Worm (Caenorhabditis elegans) whole organism, L3 larva: Measurements from ENCODE around the gene mix-1.
A peak's percentile ranks its signal among the peaks of the same experiment; 100 is the strongest.

Experiments
- R02D3.7 ChIP-seq: fragments of 150-350 bp; optimal IDR thresholded peaks from 2 replicates; lab custom pipeline; 2014; ENCODE audit warnings: missing biosample characterization, missing genetic modification characterization
- ZK546.5 ChIP-seq: sonication (generic microtip); optimal IDR thresholded peaks from 2 replicates; lab custom pipeline; 2017; ENCODE audit warnings: missing biosample characterization, missing genetic modification characterization
- aly-2 ChIP-seq: fragments of 150-350 bp; optimal IDR thresholded peaks from 2 replicates; lab custom pipeline; 2014; ENCODE audit warnings: missing biosample characterization, missing genetic modification characterization
- ama-1 ChIP-seq: fragments of 150-350 bp; optimal IDR thresholded peaks from 2 replicates; lab custom pipeline; 2018
- ceh-16 ChIP-seq: sonication (generic microtip); optimal IDR thresholded peaks from 2 replicates; lab custom pipeline; 2017; ENCODE audit warnings: missing biosample characterization, missing genetic modification characterization
- ceh-28 ChIP-seq: fragments of 150-350 bp; optimal IDR thresholded peaks from 2 replicates; lab custom pipeline; 2014; ENCODE audit warnings: missing biosample characterization, missing genetic modification reagents, missing genetic modification characterization
- ceh-82 ChIP-seq: fragments of 150-350 bp; optimal IDR thresholded peaks from 2 replicates; lab custom pipeline; 2014; ENCODE audit warnings: missing biosample characterization, missing genetic modification characterization
- ceh-9 ChIP-seq: sonication (generic microtip); optimal IDR thresholded peaks from 2 replicates; lab custom pipeline; 2018; ENCODE audit warnings: missing biosample characterization, missing genetic modification characterization
- daf-12 ChIP-seq: fragments of 150-350 bp; optimal IDR thresholded peaks from 2 replicates; lab custom pipeline; 2014; ENCODE audit warnings: missing biosample characterization, missing genetic modification reagents, missing genetic modification characterization
- egl-27 ChIP-seq: sonication (generic microtip); optimal IDR thresholded peaks from 4 replicates; lab custom pipeline; 2017; ENCODE audit warnings: missing biosample characterization, missing genetic modification reagents, missing genetic modification characterization
- egl-5 ChIP-seq: fragments of 150-350 bp; optimal IDR thresholded peaks from 2 replicates; lab custom pipeline; 2017; ENCODE audit warnings: missing biosample characterization, missing genetic modification reagents, missing genetic modification characterization, inconsistent platforms
- elt-1 ChIP-seq: fragments of 150-350 bp; optimal IDR thresholded peaks from 2 replicates; lab custom pipeline; 2014; ENCODE audit warnings: missing biosample characterization, missing genetic modification characterization
- elt-2 ChIP-seq: sonication (generic microtip); optimal IDR thresholded peaks from 2 replicates; lab custom pipeline; 2016; ENCODE audit warnings: missing genetic modification reagents, mild to moderate bottlenecking, missing genetic modification characterization, missing compliant biosample characterization
- elt-3 ChIP-seq, 3 experiments: fragments of 150-350 bp in 1 of 3; sonication (generic microtip) in 2 of 3; optimal IDR thresholded peaks; 2 replicates in 2 of 3; 4 replicates in 1 of 3; lab custom pipeline; 2014 to 2017; ENCODE audit warnings: missing biosample characterization in 3 of 3, missing genetic modification characterization in 3 of 3
- eor-1 ChIP-seq, 2 experiments: fragments of 150-350 bp; optimal IDR thresholded peaks; 2 replicates each; lab custom pipeline; 2014 to 2018; ENCODE audit warnings: missing biosample characterization in 2 of 2, missing genetic modification characterization in 2 of 2
- fkh-10 ChIP-seq: sonication (generic microtip); optimal IDR thresholded peaks from 2 replicates; lab custom pipeline; 2017; ENCODE audit warnings: missing biosample characterization, missing genetic modification reagents, missing genetic modification characterization
- fkh-2 ChIP-seq: fragments of 150-350 bp; optimal IDR thresholded peaks from 2 replicates; lab custom pipeline; 2014; ENCODE audit warnings: missing biosample characterization, missing genetic modification reagents, missing genetic modification characterization
- hmg-11 ChIP-seq: sonication (generic microtip); optimal IDR thresholded peaks from 2 replicates; lab custom pipeline; 2016; ENCODE audit warnings: missing genetic modification characterization, missing compliant biosample characterization
- jun-1 ChIP-seq: fragments of 150-350 bp; optimal IDR thresholded peaks from 2 replicates; lab custom pipeline; 2014; ENCODE audit warnings: missing biosample characterization, missing genetic modification reagents, missing genetic modification characterization
- lin-15B ChIP-seq: fragments of 150-350 bp; optimal IDR thresholded peaks from 2 replicates; lab custom pipeline; 2014; ENCODE audit warnings: missing biosample characterization, missing genetic modification characterization
- lsy-12 ChIP-seq: sonication (generic microtip); optimal IDR thresholded peaks from 2 replicates; lab custom pipeline; 2016; ENCODE audit warnings: mild to moderate bottlenecking, missing genetic modification characterization, missing compliant biosample characterization
- mdl-1 ChIP-seq: fragments of 150-350 bp; optimal IDR thresholded peaks from 2 replicates; lab custom pipeline; 2014; ENCODE audit warnings: missing biosample characterization, missing genetic modification characterization
- mml-1 ChIP-seq: fragments of 150-350 bp; sonication (generic microtip); optimal IDR thresholded peaks from 3 replicates; lab custom pipeline; 2014; ENCODE audit warnings: missing biosample characterization, missing genetic modification characterization
- nfya-1 ChIP-seq: sonication (generic microtip); optimal IDR thresholded peaks from 2 replicates; lab custom pipeline; 2017; ENCODE audit warnings: missing genetic modification characterization, mild to moderate bottlenecking, missing compliant biosample characterization, antibody characterized with exemption, moderate library complexity; ENCODE audit not compliant: insufficient read depth
- nhr-11 ChIP-seq: fragments of 150-350 bp; optimal IDR thresholded peaks from 2 replicates; lab custom pipeline; 2014; ENCODE audit warnings: missing biosample characterization, missing genetic modification characterization
- nhr-237 ChIP-seq: fragments of 150-350 bp; optimal IDR thresholded peaks from 2 replicates; lab custom pipeline; 2014; ENCODE audit warnings: missing biosample characterization, missing genetic modification characterization
- nhr-25 ChIP-seq: sonication (generic microtip); optimal IDR thresholded peaks from 2 replicates; lab custom pipeline; 2017; ENCODE audit warnings: missing biosample characterization, missing genetic modification characterization
- nhr-28 ChIP-seq: fragments of 150-350 bp; optimal IDR thresholded peaks from 2 replicates; lab custom pipeline; 2014; ENCODE audit warnings: missing biosample characterization, missing genetic modification characterization
- nhr-43 ChIP-seq: sonication (generic microtip); optimal IDR thresholded peaks from 2 replicates; lab custom pipeline; 2016; ENCODE audit warnings: mild to moderate bottlenecking, missing genetic modification characterization, missing compliant biosample characterization; ENCODE audit not compliant: poor library complexity, severe bottlenecking
- nhr-67 ChIP-seq: fragments of 150-350 bp; optimal IDR thresholded peaks from 2 replicates; lab custom pipeline; 2014; ENCODE audit warnings: missing biosample characterization, missing genetic modification characterization
- nhr-76 ChIP-seq: fragments of 150-350 bp; sonication (generic microtip); optimal IDR thresholded peaks from 5 replicates; lab custom pipeline; 2014; ENCODE audit warnings: missing biosample characterization, missing genetic modification characterization
- nhr-77 ChIP-seq: fragments of 150-350 bp; optimal IDR thresholded peaks from 2 replicates; lab custom pipeline; 2014; ENCODE audit warnings: missing biosample characterization, missing genetic modification characterization
- pha-4 ChIP-seq: fragments of 150-350 bp; optimal IDR thresholded peaks from 2 replicates; lab custom pipeline; 2014; ENCODE audit warnings: missing biosample characterization, missing genetic modification reagents, missing genetic modification characterization
- pqm-1 ChIP-seq: fragments of 150-350 bp; optimal IDR thresholded peaks from 2 replicates; lab custom pipeline; 2017; ENCODE audit warnings: missing biosample characterization, missing genetic modification characterization, inconsistent platforms
- sea-2 ChIP-seq: fragments of 150-350 bp; sonication (generic microtip); optimal IDR thresholded peaks from 4 replicates; lab custom pipeline; 2014; ENCODE audit warnings: missing biosample characterization, missing genetic modification reagents, missing genetic modification characterization
- skn-1 ChIP-seq: fragments of 150-350 bp; optimal IDR thresholded peaks from 2 replicates; lab custom pipeline; 2014; ENCODE audit warnings: missing biosample characterization, missing genetic modification characterization
- snpc-4 ChIP-seq: fragments of 150-350 bp; optimal IDR thresholded peaks from 2 replicates; lab custom pipeline; 2014; ENCODE audit warnings: missing biosample characterization, missing genetic modification characterization
- tbx-2 ChIP-seq: sonication (generic microtip); optimal IDR thresholded peaks from 2 replicates; lab custom pipeline; 2016; ENCODE audit warnings: mild to moderate bottlenecking, missing genetic modification characterization, missing compliant biosample characterization
- unc-39 ChIP-seq: sonication (generic microtip); optimal IDR thresholded peaks from 4 replicates; lab custom pipeline; 2017; ENCODE audit warnings: missing biosample characterization, missing genetic modification characterization
- unc-62 ChIP-seq: fragments of 150-350 bp; sonication (generic microtip); optimal IDR thresholded peaks from 4 replicates; lab custom pipeline; 2014; ENCODE audit warnings: missing biosample characterization, missing genetic modification reagents, missing genetic modification characterization
- zag-1 ChIP-seq: fragments of 150-350 bp; optimal IDR thresholded peaks from 2 replicates; lab custom pipeline; 2014; ENCODE audit warnings: missing biosample characterization, missing genetic modification characterization
- ztf-11 ChIP-seq: fragments of 150-350 bp; optimal IDR thresholded peaks from 2 replicates; lab custom pipeline; 2014; ENCODE audit warnings: missing biosample characterization, missing genetic modification characterization
- ztf-4 ChIP-seq: fragments of 150-350 bp; optimal IDR thresholded peaks from 2 replicates; lab custom pipeline; 2014; ENCODE audit warnings: missing biosample characterization, missing genetic modification characterization

The mix-1 gene

DNA sequence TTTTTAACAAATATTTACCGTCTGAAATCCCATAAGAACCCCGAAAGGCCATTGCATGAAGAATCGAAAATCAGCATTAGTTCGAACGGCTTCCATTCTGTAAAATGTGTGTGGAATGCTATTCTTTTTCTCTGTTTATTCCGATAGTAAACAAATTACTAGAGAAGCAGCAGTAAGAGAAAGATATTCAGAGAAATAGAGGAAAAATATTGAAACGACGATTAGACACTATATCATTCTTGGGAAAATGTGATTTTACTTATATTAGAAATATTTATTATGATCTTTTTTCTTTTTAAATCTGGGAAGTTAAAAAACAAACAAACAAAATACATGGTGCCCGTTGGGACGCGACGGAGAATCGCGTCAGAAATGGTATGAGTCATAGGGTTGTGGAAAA lies 19.5 kb downstream of the mix-1 start, which contains the start of gene M106.8:
TSS of gene M106.8 (minus strand) at position 101 of the 400 bp plus-strand sequence.
- no peak for TF ChIP-seq tbx-2 (tag; lab: Kevin White, UChicago)

DNA sequence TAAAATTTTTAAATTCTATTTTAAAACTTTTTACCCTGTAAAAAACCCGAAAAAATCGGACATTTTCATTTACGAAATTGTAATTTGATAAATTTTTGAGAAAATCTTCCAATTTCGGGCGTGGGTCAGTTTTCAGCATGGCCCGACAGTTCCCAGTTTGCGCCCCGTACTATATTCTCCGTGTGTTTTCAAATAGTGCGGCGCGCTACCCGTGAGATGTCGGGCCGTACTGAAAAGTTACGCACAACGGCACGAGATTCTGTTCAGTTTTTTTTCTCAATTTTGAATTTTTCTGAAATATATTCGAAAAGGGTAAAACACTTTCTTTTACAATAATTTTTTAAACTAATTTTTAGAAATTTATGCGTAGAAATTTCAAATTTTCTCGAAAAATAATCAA lies 23.0 kb downstream of the mix-1 start:
- TF ChIP-seq jun-1 (tag; lab: Kevin White, UChicago) (no peak), nhr-43 (tag; lab: Kevin White, UChicago) (no peak), aly-2 (no peak), elt-2 (no peak), ztf-11 (tag; lab: Kevin White, UChicago) (no peak), sea-2 (GFP tag; lab: Kevin White, UChicago) (no peak), mdl-1 (tag; lab: Kevin White, UChicago) (no peak)

DNA sequence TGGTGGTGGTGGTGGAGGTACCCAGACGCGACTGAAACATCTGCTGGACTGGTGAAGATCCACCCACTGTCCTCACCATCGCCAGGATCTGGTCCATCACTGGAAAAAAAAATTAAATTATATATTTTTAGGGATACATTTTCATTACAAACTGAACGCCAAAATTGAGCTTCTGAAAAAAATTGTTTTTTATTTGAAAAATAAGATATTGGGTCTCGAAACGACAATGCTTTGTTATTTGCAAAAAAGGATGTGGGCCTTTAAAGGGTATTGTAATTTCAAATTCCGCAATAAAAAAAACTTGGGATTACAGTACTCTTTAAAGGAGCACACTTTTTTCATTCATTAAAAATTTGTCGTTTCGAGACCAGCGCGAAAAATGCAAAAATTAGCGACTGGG lies 25.9 kb downstream of the mix-1 start, which contains the start of gene M106.2:
TSS of gene M106.2 (minus strand) at position 101 of the 400 bp plus-strand sequence.
- no peak for TF ChIP-seq nhr-77 (tag; lab: Kevin White, UChicago)
- no peak for TF ChIP-seq R02D3.7 (tag; lab: Kevin White, UChicago)
- no peak for TF ChIP-seq nhr-76 (tag; lab: Kevin White, UChicago)
- TF ChIP-seq skn-1 (tag; lab: Kevin White, UChicago), result no peak
- no peak for TF ChIP-seq sea-2 (GFP tag; lab: Kevin White, UChicago)
- TF ChIP-seq unc-39 (tag; lab: Kevin White, UChicago), result no peak
- no peak for TF ChIP-seq elt-2
- TF ChIP-seq nhr-43 (tag; lab: Kevin White, UChicago), result no peak
- TF ChIP-seq ztf-11 (tag; lab: Kevin White, UChicago), result no peak
- no peak for TF ChIP-seq pqm-1 (tag; lab: Kevin White, UChicago)
- no peak for TF ChIP-seq nhr-237 (tag; lab: Kevin White, UChicago)
- no peak for TF ChIP-seq fkh-2 (tag; lab: Kevin White, UChicago)
- no peak for TF ChIP-seq hmg-11 (tag; lab: Kevin White, UChicago)
- no peak for TF ChIP-seq ceh-16 (tag; lab: Kevin White, UChicago)
- TF ChIP-seq eor-1 (tag; optimal IDR thresholded peaks at IDR 0.05; lab: Kevin White, UChicago), result no peak
- TF ChIP-seq lsy-12 (tag; lab: Kevin White, UChicago), result no peak
- TF ChIP-seq mml-1 (tag; lab: Kevin White, UChicago), result no peak
- no peak for TF ChIP-seq ceh-9 (tag; lab: Kevin White, UChicago)
- TF ChIP-seq elt-3 (tag; optimal IDR thresholded peaks at IDR 0.05; lab: Kevin White, UChicago), result no peak

- TF ChIP-seq ZK546.5 (tag; lab: Kevin White, UChicago) (no peak), nhr-28 (tag; lab: Kevin White, UChicago) (no peak), sea-2 (GFP tag; lab: Kevin White, UChicago) (no peak), tbx-2 (tag; lab: Kevin White, UChicago) (peak; percentile 10), elt-2 (peak; percentile 83), R02D3.7 (tag; lab: Kevin White, UChicago) (peak; percentile 20), unc-62 (peak; percentile 98), pqm-1 (tag; lab: Kevin White, UChicago) (peak; percentile 60), mml-1 (tag; lab: Kevin White, UChicago) (no peak), ceh-82 (tag; lab: Kevin White, UChicago) (no peak), ceh-28 (tag; lab: Kevin White, UChicago) (peak; percentile 62), aly-2 (no peak), pha-4 (peak; percentile 86), unc-39 (tag; lab: Kevin White, UChicago) (no peak), ceh-16 (tag; lab: Kevin White, UChicago) (no peak), nhr-67 (no peak), nhr-76 (tag; lab: Kevin White, UChicago) (no peak), nhr-237 (tag; lab: Kevin White, UChicago) (no peak), jun-1 (tag; lab: Kevin White, UChicago) (peak; percentile 67), hmg-11 (tag; lab: Kevin White, UChicago) (peak; percentile 64), snpc-4 (tag; lab: Kevin White, UChicago) (peak; percentile 34), egl-5 (tag; lab: Kevin White, UChicago) (peak; percentile 77), elt-3 (tag; optimal IDR thresholded peaks at IDR 0.05; lab: Kevin White, UChicago) (no peak), fkh-10 (no peak), ama-1 (lab: Kevin White, UChicago) (no peak), lin-15B (peak; percentile 24), nhr-43 (tag; lab: Kevin White, UChicago) (peak; percentile 74), egl-27 (tag; lab: Kevin White, UChicago) (peak; percentile 53), ztf-4 (tag; lab: Kevin White, UChicago) (peak; percentile 24), skn-1 (tag; lab: Kevin White, UChicago) (peak; percentile 51), lsy-12 (tag; lab: Kevin White, UChicago) (peak; percentile 19), ztf-11 (tag; lab: Kevin White, UChicago) (no peak), eor-1 (tag; optimal IDR thresholded peaks at IDR 0.05; lab: Kevin White, UChicago) (no peak), nhr-25 (tag; lab: Kevin White, UChicago) (peak; percentile 92), nfya-1 (tag; lab: Kevin White, UChicago) (peak; percentile 80), nhr-77 (tag; lab: Kevin White, UChicago) (no peak), daf-12 (no peak), elt-1 (tag; lab: Kevin White, UChicago) (peak; percentile 43), nhr-11 (tag; lab: Kevin White, UChicago) (no peak), zag-1 (tag; lab: Kevin White, UChicago) (no peak), fkh-2 (tag; lab: Kevin White, UChicago) (no peak), ceh-9 (tag; lab: Kevin White, UChicago) (no peak)
Observed at ce11 chrII:10851110-10851509, 27.1 kb downstream of the mix-1 start.
